Fruit fly (Drosophila melanogaster): ENCODE data around the gene Obp22a.

Gene Obp22a

DNA sequence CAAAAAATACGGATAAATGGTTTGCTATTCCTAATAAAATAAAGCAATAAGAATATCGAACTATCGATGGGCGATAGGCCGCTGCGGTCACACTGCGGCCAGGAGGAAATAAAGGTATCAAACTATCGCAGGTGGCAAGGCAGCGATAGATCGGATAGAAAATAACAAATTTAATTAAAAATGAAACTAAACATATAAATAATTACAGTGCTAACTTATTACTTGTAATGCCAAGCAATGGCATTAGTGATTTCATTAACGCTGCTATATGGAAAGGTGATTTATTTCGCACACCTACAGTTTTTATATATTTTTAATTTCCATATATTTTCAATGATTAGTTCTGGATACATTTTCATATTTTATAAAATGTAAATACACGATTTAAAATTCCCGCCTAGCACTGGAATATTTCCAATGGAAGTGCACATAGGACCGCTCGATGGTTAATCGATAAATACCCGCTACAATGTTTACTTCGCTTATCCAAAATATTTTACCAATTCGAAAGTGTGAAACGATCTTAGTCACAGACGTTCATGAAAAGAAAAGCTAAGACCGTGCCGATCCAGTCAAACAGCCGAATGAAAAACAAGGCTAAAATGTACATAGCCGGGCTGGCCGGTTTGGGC lies 11.1 kb downstream of the Obp22a start, which contains the start of the genes CG15356 and CG15362:
TSS of gene CG15356 (minus strand) at position 48 of the 632 bp plus-strand sequence.
TSS of gene CG15362 (plus strand) at position 469 of the 632 bp plus-strand sequence.
- no peak for TF ChIP-seq Snoo (tag; optimal IDR thresholded peaks at IDR 0.05)
- peak; percentile 27 for TF ChIP-seq CG17806 (tag; optimal IDR thresholded peaks at IDR 0.05)
- no peak for TF ChIP-seq EcR (GFP tag; optimal IDR thresholded peaks at IDR 0.05)
- no peak for TF ChIP-seq CG13204 (GFP tag; optimal IDR thresholded peaks at IDR 0.05)
- TF ChIP-seq CG4496 (GFP tag; IDR thresholded peaks at IDR 0.05) = peak; percentile 59; the same call in 2 of the 3 replicates
- no peak for TF ChIP-seq CG15710 (tag; optimal IDR thresholded peaks at IDR 0.05)

DNA sequence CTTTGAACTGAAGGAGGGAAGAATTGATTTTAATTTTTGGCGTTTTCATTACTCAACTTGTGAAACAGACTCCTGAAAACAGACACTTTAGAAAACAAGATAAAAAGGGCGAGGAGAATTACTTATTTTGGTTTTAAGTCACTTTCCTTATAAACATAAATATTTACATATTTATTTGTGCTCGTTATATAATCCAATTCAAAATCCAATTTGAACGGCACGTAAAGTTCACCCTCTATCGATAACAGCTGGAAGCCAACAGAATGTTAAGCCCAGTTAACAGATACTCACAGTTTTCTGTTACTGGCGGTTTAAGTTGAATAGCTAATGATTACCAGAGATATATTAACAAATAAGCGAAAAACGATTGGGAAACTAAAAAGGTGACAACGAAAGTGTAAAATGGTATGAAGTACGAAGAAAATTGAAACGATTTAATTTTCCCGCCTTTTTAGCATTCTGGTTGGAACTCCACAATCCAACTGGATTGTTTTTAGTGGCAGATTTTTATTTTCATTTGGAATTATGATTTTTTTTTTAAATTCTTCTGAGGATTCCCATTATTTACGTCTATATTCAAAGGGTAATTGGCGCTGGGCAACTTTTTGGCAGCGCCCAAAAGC lies 12.7 kb downstream of the Obp22a start:
- no peak for TF ChIP-seq Ets98B (GFP tag; IDR thresholded peaks at IDR 0.05)
- TF ChIP-seq CG12605 (GFP tag; IDR thresholded peaks at IDR 0.05) = no peak
- TF ChIP-seq CG32121 (GFP tag; IDR thresholded peaks at IDR 0.05) = no peak
- no peak for TF ChIP-seq fd96Ca (GFP tag; IDR thresholded peaks at IDR 0.05)
- TF ChIP-seq CG4496 (GFP tag; IDR thresholded peaks at IDR 0.05) = no peak
- no peak for TF ChIP-seq gl (tag; optimal IDR thresholded peaks at IDR 0.05)
- no peak for TF ChIP-seq CG10348 (GFP tag; IDR thresholded peaks at IDR 0.05)
- no peak for TF ChIP-seq CG13204 (GFP tag; optimal IDR thresholded peaks at IDR 0.05)
- TF ChIP-seq CG34367 (tag; optimal IDR thresholded peaks at IDR 0.05) = no peak
- TF ChIP-seq CG17806 (tag; optimal IDR thresholded peaks at IDR 0.05) = no peak
- no peak for TF ChIP-seq D1 (tag; optimal IDR thresholded peaks at IDR 0.05)

DNA sequence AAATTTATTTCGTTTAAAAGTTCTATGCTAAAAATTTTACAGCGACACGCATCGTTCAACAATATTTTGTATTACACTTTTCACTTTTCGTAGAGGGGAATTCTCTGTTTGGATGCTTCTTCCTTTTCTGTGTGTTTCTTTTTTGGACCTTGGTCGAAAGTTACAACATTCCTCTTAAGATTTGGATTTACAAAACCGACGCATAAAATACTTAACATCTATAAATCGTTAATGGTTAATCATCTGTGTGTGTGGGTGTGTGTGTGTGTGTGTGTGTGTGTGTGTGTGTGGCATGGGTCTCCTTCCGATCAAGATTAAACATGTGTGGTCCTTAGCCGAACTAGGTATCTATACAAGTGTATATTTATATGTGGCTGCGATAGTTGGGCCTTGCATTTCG lies 16.5 kb downstream of the Obp22a start:
- TF ChIP-seq CG8301 (tag; optimal IDR thresholded peaks at IDR 0.05) = no peak
- no peak for TF ChIP-seq rn (GFP tag; IDR thresholded peaks at IDR 0.05)

DNA sequence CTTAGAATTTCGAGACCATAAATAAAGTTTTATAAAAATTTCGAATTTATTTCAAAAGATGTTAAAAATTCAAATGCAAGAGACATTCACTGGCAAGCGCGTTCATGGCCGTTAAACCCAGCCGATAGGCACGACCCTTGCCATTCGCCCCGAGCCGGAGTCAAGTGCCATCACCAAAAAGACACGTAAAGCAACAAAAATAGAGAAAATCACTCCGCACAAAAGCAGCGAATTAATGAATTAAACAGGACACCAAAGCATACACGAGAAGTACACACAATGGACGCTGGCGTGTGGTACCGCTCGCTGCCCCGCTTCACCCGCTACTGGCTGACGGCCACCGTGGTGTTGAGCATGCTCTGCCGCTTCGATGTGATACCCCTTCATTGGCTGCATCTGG lies 18.0 kb downstream of the Obp22a start, which contains the start of gene Der-1:
TSS of gene Der-1 (plus strand) at position 1 of the 400 bp plus-strand sequence.
- peak; percentile 28; the same call in 1 of the 2 replicates for TF ChIP-seq CG32121 (GFP tag; IDR thresholded peaks at IDR 0.05)
- TF ChIP-seq CG34367 (tag; optimal IDR thresholded peaks at IDR 0.05) = no peak
- TF ChIP-seq Ets98B (GFP tag; IDR thresholded peaks at IDR 0.05) = peak; percentile 18; the same call in 1 of the 2 replicates
- TF ChIP-seq CG14655 (GFP tag; optimal IDR thresholded peaks at IDR 0.05) = no peak
- TF ChIP-seq CG4496 (GFP tag; IDR thresholded peaks at IDR 0.05) = peak; percentile 18; the same call in 1 of the 3 replicates

DNA sequence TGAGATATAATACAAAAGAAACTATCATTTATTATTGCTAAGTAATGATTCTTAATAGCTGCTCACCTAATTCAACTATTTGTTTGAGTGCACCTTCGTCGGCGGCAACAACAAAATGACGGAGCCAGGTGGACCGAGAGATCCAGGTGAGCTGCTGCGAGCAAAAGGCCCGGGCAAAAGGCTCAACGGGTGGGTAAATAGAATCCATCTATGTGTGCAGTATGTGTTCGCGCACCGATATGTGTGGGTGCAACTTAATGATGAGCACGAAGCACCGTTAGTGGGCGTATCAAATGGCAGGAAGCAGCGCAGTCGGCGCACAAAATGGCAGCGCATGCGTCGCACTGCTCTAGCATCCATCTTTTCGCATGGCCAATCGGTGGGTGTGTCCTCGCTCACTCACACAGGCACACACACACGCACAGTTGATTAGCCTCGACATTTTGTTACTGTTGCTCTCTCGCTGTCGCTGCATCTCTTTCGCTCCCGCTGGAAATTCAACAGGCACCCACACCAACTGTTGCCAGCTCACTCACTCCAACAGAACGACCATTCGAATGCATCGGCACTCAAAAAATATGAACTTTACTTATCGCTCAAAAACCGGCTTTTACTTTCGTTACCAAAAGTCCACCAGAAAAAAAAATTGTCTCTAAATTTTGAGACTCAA lies 19.4 kb downstream of the Obp22a start:
- TF ChIP-seq CG14655 (GFP tag; optimal IDR thresholded peaks at IDR 0.05) (no peak), CG8159 (tag; optimal IDR thresholded peaks at IDR 0.05) (peak; percentile 5)

DNA sequence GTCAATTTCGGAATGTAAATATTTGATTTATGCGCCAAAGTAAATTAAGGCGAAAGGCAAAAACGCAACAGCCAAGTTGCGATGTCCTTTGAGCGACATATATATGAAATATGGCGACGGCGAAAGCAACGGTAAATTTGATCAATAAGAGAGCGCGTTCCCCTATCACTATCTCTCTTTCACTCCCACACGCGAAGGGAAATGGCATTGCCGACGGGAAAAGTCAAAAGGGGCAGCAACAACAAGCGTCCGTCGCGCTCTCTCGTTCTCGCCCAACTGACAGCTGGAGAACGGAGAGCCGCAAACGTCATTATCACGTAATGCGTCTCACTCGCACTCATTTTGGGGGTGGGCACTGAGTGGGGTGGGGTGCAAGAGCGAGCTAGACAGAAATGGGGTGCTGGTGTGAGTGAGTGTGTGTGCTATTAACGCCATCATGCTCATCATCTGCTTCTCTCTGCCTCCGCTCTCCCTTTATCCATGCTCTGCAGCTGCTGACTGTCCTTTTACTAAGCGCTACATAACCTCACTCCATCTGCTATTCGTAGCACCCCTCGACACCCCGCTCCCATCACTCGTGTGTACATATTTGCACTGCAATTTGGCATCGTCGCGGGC lies 21.5 kb downstream of the Obp22a start, which contains the start of gene erm:
TSS of gene erm (minus strand) at position 51 of the 618 bp plus-strand sequence.
- TF ChIP-seq rn (GFP tag; IDR thresholded peaks at IDR 0.05) (peak; percentile 19; the same call in 1 of the 2 replicates), CG13204 (GFP tag; optimal IDR thresholded peaks at IDR 0.05) (peak; percentile 23), gl (tag; optimal IDR thresholded peaks at IDR 0.05) (no peak)

DNA sequence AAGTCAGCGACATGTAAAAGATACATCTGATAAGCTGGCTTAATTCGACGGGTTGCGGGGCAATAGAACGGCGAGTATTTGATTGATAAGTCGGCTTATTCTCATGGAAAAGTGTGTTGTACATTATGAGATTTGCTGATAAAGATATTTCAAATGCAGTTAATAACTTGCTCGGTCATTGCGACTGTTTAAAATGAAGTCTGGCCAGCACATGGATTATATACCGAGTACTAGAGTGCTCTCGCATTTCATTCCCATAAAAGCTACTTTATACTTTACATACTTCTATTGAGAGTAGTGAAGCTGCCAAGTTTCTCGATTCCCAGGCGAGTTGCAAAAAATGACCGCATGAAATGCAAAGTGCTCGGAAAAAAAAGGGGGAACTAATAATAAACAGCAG lies 24.1 kb downstream of the Obp22a start:
- no peak for TF ChIP-seq CG8301 (tag; optimal IDR thresholded peaks at IDR 0.05)
- no peak for TF ChIP-seq CG9948 (tag; optimal IDR thresholded peaks at IDR 0.05)
- TF ChIP-seq gl (tag; optimal IDR thresholded peaks at IDR 0.05) = no peak
- TF ChIP-seq Ets98B (GFP tag; IDR thresholded peaks at IDR 0.05) = no peak
- no peak for TF ChIP-seq CG4496 (GFP tag; IDR thresholded peaks at IDR 0.05)

DNA sequence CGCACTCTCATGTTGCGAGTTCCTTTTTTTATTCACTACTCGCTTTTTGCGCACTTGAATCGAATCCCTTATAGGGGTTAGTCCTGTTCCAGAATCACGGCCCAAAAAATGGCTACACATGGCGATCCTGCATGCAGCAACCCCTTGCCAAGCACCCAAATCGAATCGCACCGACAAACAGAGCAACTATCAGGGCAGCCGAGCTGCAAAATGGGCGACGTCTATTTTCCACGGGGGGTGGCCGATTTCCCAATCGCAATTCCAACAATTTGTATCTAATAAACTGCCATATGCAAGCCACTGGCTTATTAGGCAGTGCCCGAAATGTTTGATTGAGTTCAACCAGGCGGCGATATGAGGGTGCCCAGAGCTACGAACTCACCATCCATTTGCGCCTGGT lies 24.7 kb downstream of the Obp22a start:
- TF ChIP-seq D1 (tag; optimal IDR thresholded peaks at IDR 0.05) = no peak
- no peak for TF ChIP-seq CG13204 (GFP tag; optimal IDR thresholded peaks at IDR 0.05)
- TF ChIP-seq rn (GFP tag; IDR thresholded peaks at IDR 0.05) = no peak
- TF ChIP-seq CG8301 (tag; optimal IDR thresholded peaks at IDR 0.05) = no peak
- no peak for TF ChIP-seq fd96Ca (GFP tag; IDR thresholded peaks at IDR 0.05)
- no peak for TF ChIP-seq CG14655 (GFP tag; optimal IDR thresholded peaks at IDR 0.05)
- TF ChIP-seq CG32121 (GFP tag; IDR thresholded peaks at IDR 0.05) = no peak
- TF ChIP-seq CG34367 (tag; optimal IDR thresholded peaks at IDR 0.05) = no peak
- no peak for TF ChIP-seq CG4496 (GFP tag; IDR thresholded peaks at IDR 0.05)
- TF ChIP-seq CG9948 (tag; optimal IDR thresholded peaks at IDR 0.05) = no peak
- TF ChIP-seq Pif1A (GFP tag; optimal IDR thresholded peaks at IDR 0.05) = no peak
- no peak for TF ChIP-seq CG8159 (tag; optimal IDR thresholded peaks at IDR 0.05)

All from whole organism, pupa.